Worm (Caenorhabditis elegans) whole organism, L4 larva: ENCODE measurements around the gene anmt-1.

Experiments used
- R02D3.7 ChIP-seq: fragments of 150-350 bp; sonication (generic microtip); optimal IDR thresholded peaks from 3 replicates; lab custom pipeline; 2014; ENCODE audit warnings: missing biosample characterization, missing genetic modification characterization
- daf-16 ChIP-seq, 3 experiments: sonication (generic microtip); optimal IDR thresholded peaks; 2 replicates each; lab custom pipeline; 2016 to 2017; ENCODE audit warnings: missing genetic modification characterization in 3 of 3, missing genetic modification reagents in 3 of 3, mild to moderate bottlenecking in 2 of 3, missing compliant biosample characterization in 2 of 3, missing biosample characterization in 1 of 3, moderate library complexity in 1 of 3
- dve-1 ChIP-seq: sonication (generic microtip); optimal IDR thresholded peaks from 2 replicates; lab custom pipeline; 2017; ENCODE audit warnings: antibody characterized with exemption, mild to moderate bottlenecking, missing genetic modification characterization, missing compliant biosample characterization; ENCODE audit not compliant: insufficient read depth
- egl-27 ChIP-seq: sonication (generic microtip); optimal IDR thresholded peaks from 3 replicates; lab custom pipeline; 2017; ENCODE audit warnings: missing biosample characterization, missing genetic modification reagents, missing genetic modification characterization
- hlh-11 ChIP-seq: fragments of 200-800 bp; sonication (Bioruptor generic); optimal IDR thresholded peaks from 2 replicates; lab custom pipeline; 2018; ENCODE audit warnings: mild to moderate bottlenecking, missing genetic modification characterization, missing compliant biosample characterization
- lim-7 ChIP-seq: fragments of 200-800 bp; sonication (Bioruptor generic); IDR thresholded peaks from 2 replicates; pipeline ENCODE4 v1.3.6; 2022; ENCODE audit warnings: missing genetic modification characterization, missing compliant biosample characterization
- mdl-1 ChIP-seq, 2 experiments: fragments of 150-350 bp in 1 of 2; sonication (generic microtip) in 1 of 2; optimal IDR thresholded peaks; 2 replicates each; lab custom pipeline; 2014 to 2017; ENCODE audit warnings: missing biosample characterization in 2 of 2, missing genetic modification characterization in 2 of 2
- nhr-25 ChIP-seq: sonication (generic microtip); optimal IDR thresholded peaks from 2 replicates; lab custom pipeline; 2017; ENCODE audit warnings: missing genetic modification characterization, mild to moderate bottlenecking, missing compliant biosample characterization, antibody characterized with exemption, moderate library complexity, borderline replicate concordance; ENCODE audit not compliant: insufficient read depth
- nhr-41 ChIP-seq: fragments of 200-800 bp; sonication (Bioruptor generic); IDR thresholded peaks from 2 replicates; pipeline ENCODE4 v1.3.6; 2022; ENCODE audit warnings: missing genetic modification reagents, missing genetic modification characterization, missing compliant biosample characterization
- nhr-76 ChIP-seq: fragments of 150-350 bp; optimal IDR thresholded peaks from 2 replicates; lab custom pipeline; 2014; ENCODE audit warnings: missing biosample characterization, missing genetic modification characterization
- php-3 ChIP-seq: fragments of 200-800 bp; sonication (Bioruptor generic); IDR thresholded peaks from 2 replicates; pipeline ENCODE4 v1.3.6; 2022; ENCODE audit warnings: missing genetic modification reagents, missing genetic modification characterization, missing compliant biosample characterization
- rbr-2 ChIP-seq: sonication (generic microtip); optimal IDR thresholded peaks from 2 replicates; lab custom pipeline; 2016; ENCODE audit warnings: missing genotype, missing genetic modification characterization, missing compliant biosample characterization
- unc-130 ChIP-seq: sonication (generic microtip); optimal IDR thresholded peaks from 2 replicates; lab custom pipeline; 2016; ENCODE audit warnings: missing genetic modification reagents, missing genetic modification characterization, missing compliant biosample characterization

DNA sequence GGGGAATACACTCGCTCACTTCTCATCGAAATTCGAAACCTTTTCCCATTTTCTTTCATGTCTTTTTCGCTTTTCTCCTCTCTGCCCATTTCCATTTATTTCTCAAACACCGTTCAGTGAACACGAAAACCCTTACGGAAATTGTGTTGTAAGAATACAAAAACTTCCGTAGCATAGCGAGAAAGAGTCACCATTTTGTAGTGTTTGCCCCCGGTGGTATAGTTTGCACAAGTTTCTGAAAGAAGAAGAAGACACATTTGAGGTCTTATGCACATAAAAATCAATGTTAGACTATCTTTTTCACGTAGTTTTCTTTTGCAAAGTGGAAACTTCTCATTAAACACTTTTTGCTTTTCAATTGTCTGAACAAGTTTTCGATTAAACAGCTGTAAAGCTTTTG is 34.5 kb downstream of the anmt-1 start:
- TF ChIP-seq daf-16 (GFP tag; optimal IDR thresholded peaks at IDR 0.05; lab: Kevin White, UChicago) = no peak
- TF ChIP-seq daf-16 (tag; optimal IDR thresholded peaks at IDR 0.05; lab: Kevin White, UChicago) = no peak
- no peak for TF ChIP-seq R02D3.7 (tag; lab: Kevin White, UChicago)
- no peak for TF ChIP-seq nhr-41
- no peak for TF ChIP-seq hlh-11 (tag; lab: Kevin White, UChicago)
- no peak for TF ChIP-seq unc-130 (GFP tag; lab: Kevin White, UChicago)
- no peak for TF ChIP-seq php-3 (GFP tag; lab: Robert Waterston, UW)
- no peak for TF ChIP-seq mdl-1 (tag; optimal IDR thresholded peaks at IDR 0.05; lab: Kevin White, UChicago)
- no peak for TF ChIP-seq lim-7 (GFP tag; lab: Robert Waterston, UW)
- TF ChIP-seq nhr-25 (tag; lab: Kevin White, UChicago) = no peak
- TF ChIP-seq nhr-76 = no peak
- TF ChIP-seq rbr-2 = no peak
- TF ChIP-seq egl-27 (tag; lab: Kevin White, UChicago) = no peak
- TF ChIP-seq dve-1 (tag; lab: Kevin White, UChicago) = no peak
